Worm (Caenorhabditis elegans) whole organism, mixed stage, embryonic: ENCODE measurements around the gene M03C11.9.

Source experiments
- ceh-83 ChIP-seq: fragments of 200-800 bp; sonication (Bioruptor generic); optimal IDR thresholded peaks from 2 replicates; lab custom pipeline; 2018; ENCODE audit warnings: mild to moderate bottlenecking, missing genetic modification characterization, missing compliant biosample characterization
- cnd-1 ChIP-seq: fragments of 200-800 bp; sonication (Bioruptor generic); optimal IDR thresholded peaks from 2 replicates; lab custom pipeline; 2018; ENCODE audit warnings: mild to moderate bottlenecking, missing genetic modification characterization, missing compliant biosample characterization
- lsy-2 ChIP-seq: fragments of 150-350 bp; optimal IDR thresholded peaks from 2 replicates; lab custom pipeline; 2014; ENCODE audit warnings: missing biosample characterization, missing genetic modification characterization
- mls-2 ChIP-seq: sonication (generic microtip); optimal IDR thresholded peaks from 2 replicates; lab custom pipeline; 2016; ENCODE audit warnings: mild to moderate bottlenecking, missing genetic modification characterization, moderate library complexity, missing compliant biosample characterization
- nhr-237 ChIP-seq: fragments of 150-350 bp; optimal IDR thresholded peaks from 2 replicates; lab custom pipeline; 2014; ENCODE audit warnings: missing biosample characterization, missing genetic modification characterization
- snpc-4 ChIP-seq: fragments of 150-350 bp; optimal IDR thresholded peaks from 2 replicates; lab custom pipeline; 2014; ENCODE audit warnings: missing biosample characterization, missing genetic modification characterization
- unc-39 ChIP-seq: fragments of 150-350 bp; optimal IDR thresholded peaks from 2 replicates; lab custom pipeline; 2014; ENCODE audit warnings: missing biosample characterization, missing genetic modification characterization
- zip-8 ChIP-seq: fragments of 150-350 bp; optimal IDR thresholded peaks from 2 replicates; lab custom pipeline; 2014; ENCODE audit warnings: missing biosample characterization, missing genetic modification characterization

ce11 chrIII:10339949-10340348 is 51.6 kb downstream of the M03C11.9 start:
- TF ChIP-seq nhr-237 (tag; lab: Kevin White, UChicago) (no peak), unc-39 (tag; lab: Kevin White, UChicago) (no peak), snpc-4 (tag; lab: Kevin White, UChicago) (no peak), zip-8 (no peak), cnd-1 (tag; lab: Kevin White, UChicago) (no peak), ceh-83 (GFP tag; lab: Kevin White, UChicago) (no peak), lsy-2 (tag; lab: Kevin White, UChicago) (no peak), mls-2 (tag; lab: Kevin White, UChicago) (no peak)
